Fruit fly (Drosophila melanogaster) whole organism, embryonic: ENCODE data around the gene alien.

ENCODE experiments used
- Antp ChIP-seq: fragments of 200-800 bp; sonication (Bioruptor generic); optimal IDR thresholded peaks from 3 replicates; lab custom pipeline; 2016; ENCODE audit warnings: missing biosample characterization, missing genetic modification characterization
- Atf-2 ChIP-seq: fragments of 200-800 bp; sonication (Bioruptor generic); optimal IDR thresholded peaks from 2 replicates; lab custom pipeline; 2016; ENCODE audit warnings: missing biosample characterization, missing genetic modification characterization
- Atf6 ChIP-seq: fragments of 200-800 bp; sonication (Bioruptor generic); IDR thresholded peaks from 2 replicates; pipeline ENCODE4 v1.3.6; 2022; ENCODE audit warnings: missing biosample characterization, missing genetic modification characterization
- CG12391 ChIP-seq: fragments of 200-800 bp; sonication (Bioruptor generic); optimal IDR thresholded peaks from 3 replicates; lab custom pipeline; 2018; ENCODE audit warnings: missing biosample characterization, mild to moderate bottlenecking, missing genetic modification characterization, moderate library complexity
- CG13624 ChIP-seq: fragments of 200-800 bp; sonication (Bioruptor generic); optimal IDR thresholded peaks from 2 replicates; lab custom pipeline; 2016; ENCODE audit warnings: missing biosample characterization, missing genetic modification characterization
- CG15514 ChIP-seq: fragments of 200-800 bp; sonication (Bioruptor generic); optimal IDR thresholded peaks from 3 replicates; lab custom pipeline; 2017; ENCODE audit warnings: missing biosample characterization, missing genetic modification characterization, mild to moderate bottlenecking, moderate library complexity, missing genetic modification reagents
- CG2116 ChIP-seq: fragments of 200-800 bp; sonication (Bioruptor generic); optimal IDR thresholded peaks from 3 replicates; lab custom pipeline; 2018; ENCODE audit warnings: missing biosample characterization, mild to moderate bottlenecking, missing genetic modification characterization
- CG3065 ChIP-seq: fragments of 200-800 bp; sonication (Bioruptor generic); optimal IDR thresholded peaks from 2 replicates; lab custom pipeline; 2016; ENCODE audit warnings: missing biosample characterization, missing genetic modification characterization
- CG3838 ChIP-seq: fragments of 200-800 bp; sonication (Bioruptor generic); optimal IDR thresholded peaks from 3 replicates; lab custom pipeline; 2016; ENCODE audit warnings: missing biosample characterization, missing genetic modification characterization
- CG42726 ChIP-seq: fragments of 200-800 bp; sonication (Bioruptor generic); IDR thresholded peaks from 2 replicates; pipeline ENCODE4 v1.3.6; 2022; ENCODE audit warnings: missing biosample characterization, missing genetic modification characterization; ENCODE audit not compliant: partially characterized antibody
- CG4854 ChIP-seq: fragments of 200-800 bp; sonication (Bioruptor generic); optimal IDR thresholded peaks from 2 replicates; lab custom pipeline; 2016; ENCODE audit warnings: missing biosample characterization, missing genetic modification characterization, inconsistent platforms
- CG6254 ChIP-seq: fragments of 200-800 bp; sonication (Bioruptor generic); optimal IDR thresholded peaks from 3 replicates; lab custom pipeline; 2017; ENCODE audit warnings: mild to moderate bottlenecking, missing biosample characterization, missing genetic modification reagents, missing genetic modification characterization
- CG7745 ChIP-seq: fragments of 200-800 bp; sonication (Bioruptor generic); optimal IDR thresholded peaks from 2 replicates; lab custom pipeline; 2018; ENCODE audit warnings: missing biosample characterization, mild to moderate bottlenecking, missing genetic modification characterization, moderate library complexity
- CG7786 ChIP-seq: fragments of 200-800 bp; sonication (Bioruptor generic); optimal IDR thresholded peaks from 2 replicates; lab custom pipeline; 2016; ENCODE audit warnings: missing biosample characterization, missing genetic modification characterization
- CG7839 ChIP-seq: fragments of 200-800 bp; sonication (Bioruptor generic); optimal IDR thresholded peaks from 3 replicates; lab custom pipeline; 2018; ENCODE audit warnings: missing biosample characterization, mild to moderate bottlenecking, missing genetic modification characterization, moderate library complexity
- CG8359 ChIP-seq: fragments of 200-800 bp; sonication (Bioruptor generic); optimal IDR thresholded peaks from 2 replicates; lab custom pipeline; 2017; ENCODE audit warnings: missing biosample characterization, mild to moderate bottlenecking, missing genetic modification characterization, borderline replicate concordance
- CG9727 ChIP-seq: fragments of 200-800 bp; sonication (Bioruptor generic); optimal IDR thresholded peaks from 3 replicates; lab custom pipeline; 2017; ENCODE audit warnings: missing biosample characterization, mild to moderate bottlenecking, missing genetic modification characterization
- CkIIα-i1 ChIP-seq: fragments of 200-800 bp; sonication (Bioruptor generic); IDR thresholded peaks from 2 replicates; pipeline ENCODE4 v1.3.6; 2022; ENCODE audit warnings: missing biosample characterization, missing genetic modification characterization
- CoRest ChIP-seq: fragments of 200-800 bp; sonication (Bioruptor generic); optimal IDR thresholded peaks from 3 replicates; lab custom pipeline; 2018; ENCODE audit warnings: missing biosample characterization, mild to moderate bottlenecking, missing genetic modification characterization, moderate library complexity
- D19B ChIP-seq: fragments of 200-800 bp; sonication (Bioruptor generic); optimal IDR thresholded peaks from 2 replicates; lab custom pipeline; 2017; ENCODE audit warnings: missing biosample characterization, mild to moderate bottlenecking, missing genetic modification characterization
- Dbx ChIP-seq: fragments of 200-800 bp; sonication (Bioruptor generic); IDR thresholded peaks from 3 replicates; pipeline ENCODE4 v1.3.6; 2022; ENCODE audit warnings: missing biosample characterization, missing genetic modification characterization
- Eip74EF ChIP-seq, 2 experiments: fragments of 200-800 bp in 1 of 2; fragments of >200 bp in 1 of 2; sonication (Bioruptor generic) in 1 of 2; optimal IDR thresholded peaks; 2 replicates each; lab custom pipeline; 2017 to 2019; ENCODE audit warnings: missing biosample characterization in 2 of 2, missing genetic modification characterization in 2 of 2, mild to moderate bottlenecking in 1 of 2, moderate library complexity in 1 of 2
- Ets97D ChIP-seq: fragments of 200-800 bp; sonication (Bioruptor generic); optimal IDR thresholded peaks from 3 replicates; lab custom pipeline; 2016; ENCODE audit warnings: missing biosample characterization, missing genetic modification characterization
- HLH4C ChIP-seq: fragments of 200-800 bp; sonication (Bioruptor generic); IDR thresholded peaks from 3 replicates; pipeline ENCODE4 v1.3.6; 2022; ENCODE audit warnings: missing biosample characterization, missing genetic modification characterization; ENCODE audit not compliant: partially characterized antibody
- Hr3 ChIP-seq: fragments of 200-800 bp; sonication (Bioruptor generic); optimal IDR thresholded peaks from 3 replicates; lab custom pipeline; 2016; ENCODE audit warnings: missing biosample characterization, missing genetic modification characterization
- Hr39 ChIP-seq: fragments of >200 bp; optimal IDR thresholded peaks from 2 replicates; lab custom pipeline; 2017
- Lhr ChIP-seq: fragments of 200-800 bp; sonication (Bioruptor generic); optimal IDR thresholded peaks from 3 replicates; lab custom pipeline; 2017; ENCODE audit warnings: mild to moderate bottlenecking, missing biosample characterization, missing genetic modification reagents, missing genetic modification characterization
- Mad ChIP-seq: fragments of 200-800 bp; sonication (Bioruptor generic); optimal IDR thresholded peaks from 2 replicates; lab custom pipeline; 2016; ENCODE audit warnings: missing biosample characterization, missing genetic modification characterization
- Neu2 ChIP-seq: fragments of 200-800 bp; sonication (Bioruptor generic); optimal IDR thresholded peaks from 3 replicates; lab custom pipeline; 2016; ENCODE audit warnings: missing biosample characterization, missing genetic modification characterization, borderline replicate concordance
- Oli ChIP-seq: fragments of 200-800 bp; sonication (Bioruptor generic); optimal IDR thresholded peaks from 2 replicates; lab custom pipeline; 2018; ENCODE audit warnings: missing biosample characterization, mild to moderate bottlenecking, missing genetic modification characterization, moderate library complexity
- bigmax ChIP-seq: fragments of 200-800 bp; sonication (Bioruptor generic); optimal IDR thresholded peaks from 2 replicates; lab custom pipeline; 2018; ENCODE audit warnings: missing biosample characterization, mild to moderate bottlenecking, missing genetic modification characterization
- cg ChIP-seq: fragments of 200-800 bp; sonication (Bioruptor generic); optimal IDR thresholded peaks from 3 replicates; lab custom pipeline; 2019; ENCODE audit warnings: missing biosample characterization, mild to moderate bottlenecking, missing genetic modification characterization, moderate library complexity
- chm ChIP-seq: fragments of 200-800 bp; sonication (Bioruptor generic); IDR thresholded peaks from 2 replicates; pipeline ENCODE4 v1.3.6; 2022; ENCODE audit warnings: missing biosample characterization, missing genetic modification characterization
- dan ChIP-seq: fragments of 200-800 bp; sonication (Bioruptor generic); IDR thresholded peaks from 2 replicates; pipeline ENCODE4 v1.3.6; 2022; ENCODE audit warnings: missing biosample characterization, missing genetic modification characterization
- disco-r ChIP-seq: fragments of 200-800 bp; sonication (Bioruptor generic); optimal IDR thresholded peaks from 2 replicates; lab custom pipeline; 2016; ENCODE audit warnings: missing biosample characterization, missing genetic modification characterization
- gsb-n ChIP-seq: fragments of 200-800 bp; sonication (Bioruptor generic); optimal IDR thresholded peaks from 3 replicates; lab custom pipeline; 2018; ENCODE audit warnings: missing biosample characterization, mild to moderate bottlenecking, missing genetic modification characterization
- hth ChIP-seq: fragments of >200 bp; optimal IDR thresholded peaks from 2 replicates; lab custom pipeline; 2017; ENCODE audit warnings: inconsistent platforms
- lmd ChIP-seq: fragments of 200-800 bp; sonication (Bioruptor generic); IDR thresholded peaks from 2 replicates; pipeline ENCODE4 v1.3.6; 2022; ENCODE audit warnings: missing biosample characterization, missing genetic modification characterization
- mld ChIP-seq: fragments of 200-800 bp; sonication (Bioruptor generic); IDR thresholded peaks from 3 replicates; pipeline ENCODE4 v1.3.6; 2022; ENCODE audit warnings: missing biosample characterization, missing genetic modification characterization; ENCODE audit not compliant: partially characterized antibody
- nerfin-1 ChIP-seq: fragments of 200-800 bp; sonication (Bioruptor generic); optimal IDR thresholded peaks from 3 replicates; lab custom pipeline; 2019; ENCODE audit warnings: missing biosample characterization, mild to moderate bottlenecking, missing genetic modification characterization, moderate library complexity
- nerfin-2 ChIP-seq: fragments of 200-800 bp; sonication (Bioruptor generic); IDR thresholded peaks from 2 replicates; pipeline ENCODE4 v1.3.6; 2022; ENCODE audit warnings: missing biosample characterization, missing genetic modification characterization; ENCODE audit not compliant: partially characterized antibody
- pita ChIP-seq: fragments of 200-800 bp; sonication (Bioruptor generic); optimal IDR thresholded peaks from 2 replicates; lab custom pipeline; 2017; ENCODE audit warnings: missing biosample characterization, mild to moderate bottlenecking, missing genetic modification characterization
- psq ChIP-seq: fragments of 200-800 bp; sonication (Bioruptor generic); optimal IDR thresholded peaks from 2 replicates; lab custom pipeline; 2017; ENCODE audit warnings: missing biosample characterization, missing genetic modification characterization
- schlank ChIP-seq: fragments of 200-800 bp; sonication (Bioruptor generic); optimal IDR thresholded peaks from 2 replicates; lab custom pipeline; 2018; ENCODE audit warnings: missing biosample characterization, mild to moderate bottlenecking, missing genetic modification characterization
- slp2 ChIP-seq: fragments of 200-800 bp; sonication (Bioruptor generic); optimal IDR thresholded peaks from 2 replicates; lab custom pipeline; 2016; ENCODE audit warnings: missing biosample characterization, missing genetic modification characterization
- stc ChIP-seq: fragments of 200-800 bp; sonication (Bioruptor generic); IDR thresholded peaks from 2 replicates; pipeline ENCODE4 v1.3.6; 2022; ENCODE audit warnings: missing biosample characterization, missing genetic modification characterization
- unc-4 ChIP-seq: fragments of 200-800 bp; sonication (Bioruptor generic); IDR thresholded peaks from 2 replicates; pipeline ENCODE4 v1.3.6; 2022; ENCODE audit warnings: missing biosample characterization, missing genetic modification characterization; ENCODE audit not compliant: partially characterized antibody
- yki ChIP-seq: fragments of >200 bp; optimal IDR thresholded peaks from 3 replicates; lab custom pipeline; 2018
- zfh1 ChIP-seq: fragments of 200-800 bp; sonication (Bioruptor generic); IDR thresholded peaks from 3 replicates; pipeline ENCODE4 v1.3.6; 2022; ENCODE audit warnings: missing biosample characterization, missing genetic modification characterization

alien gene

dm6 chr2L:8984614-8985318, 12.4 kb downstream of the alien start, which contains the start of gene CG13101 (continued):
- TF ChIP-seq Antp (GFP tag; lab: Kevin White, UChicago) (peak; percentile 14), CG7745 (tag; lab: Kevin White, UChicago) (peak; percentile 80), mld (no peak), CG42726 (GFP tag; lab: Robert Waterston, UW) (no peak), Mad (GFP tag; lab: Kevin White, UChicago) (peak; percentile 78), CG7839 (tag; lab: Kevin White, UChicago) (peak; percentile 95), schlank (peak; percentile 58), Ets97D (GFP tag; lab: Kevin White, UChicago) (peak; percentile 53), bigmax (GFP tag; lab: Kevin White, UChicago) (no peak), nerfin-2 (GFP tag; lab: Robert Waterston, UW) (no peak), lmd (GFP tag; lab: Robert Waterston, UW) (peak; percentile 91), hth (no peak), Hr39 (lab: Kevin White, UChicago) (no peak), D19B (GFP tag; lab: Kevin White, UChicago) (peak; percentile 77), nerfin-1 (tag; lab: Kevin White, UChicago) (peak; percentile 78), chm (GFP tag; lab: Robert Waterston, UW) (peak; percentile 93; the same call in 1 of the 2 replicates), CG3838 (peak; percentile 65), Atf6 (GFP tag; lab: Robert Waterston, UW) (peak; percentile 96), Neu2 (GFP tag; lab: Kevin White, UChicago) (no peak), Hr3 (GFP tag; lab: Kevin White, UChicago) (peak; percentile 90), stc (GFP tag; lab: Robert Waterston, UW) (peak; percentile 96), psq (GFP tag; lab: Kevin White, UChicago) (peak; percentile 63), CoRest (tag; lab: Kevin White, UChicago) (peak; percentile 94), Oli (tag; lab: Kevin White, UChicago) (peak; percentile 92), HLH4C (GFP tag; lab: Robert Waterston, UW) (no peak), CkIIα-i1 (GFP tag; lab: Robert Waterston, UW) (peak; percentile 51; the same call in 1 of the 2 replicates), CG4854 (peak; percentile 79), cg (no peak), gsb-n (tag; lab: Kevin White, UChicago) (peak; percentile 95), Eip74EF (GFP tag; optimal IDR thresholded peaks at IDR 0.05; lab: Kevin White, UChicago) (peak in 1 of 2 experiments; percentile 90), Atf-2 (GFP tag; lab: Kevin White, UChicago) (peak; percentile 83), unc-4 (GFP tag; lab: Robert Waterston, UW) (no peak), disco-r (GFP tag; lab: Kevin White, UChicago) (peak; percentile 74), CG12391 (tag; lab: Kevin White, UChicago) (peak; percentile 96), CG2116 (GFP tag; lab: Kevin White, UChicago) (peak; percentile 72), CG15514 (peak; percentile 88), CG3065 (GFP tag; lab: Kevin White, UChicago) (peak; percentile 72), CG7786 (GFP tag; lab: Kevin White, UChicago) (peak; percentile 83), CG13624 (GFP tag; lab: Kevin White, UChicago) (peak; percentile 88), yki (lab: Kevin White, UChicago) (no peak), zfh1 (GFP tag; lab: Robert Waterston, UW) (peak; percentile 94), CG9727 (peak; percentile 95), slp2 (GFP tag; lab: Kevin White, UChicago) (peak; percentile 83), CG6254 (GFP tag; lab: Kevin White, UChicago) (peak; percentile 88), Lhr (GFP tag; lab: Kevin White, UChicago) (peak; percentile 71), pita (no peak), Dbx (GFP tag; lab: Robert Waterston, UW) (peak; percentile 95), dan (GFP tag; lab: Robert Waterston, UW) (0 out of 2 replicates have a peak, but pooled peaks have one; percentile 36), CG8359 (peak; percentile 79)
